Fruit fly (Drosophila melanogaster) whole organism, wandering third instar larva: ENCODE results near the gene CG13875.

Source experiments
- CG9705 ChIP-seq: fragments of 200-800 bp; sonication (Bioruptor generic); optimal IDR thresholded peaks from 2 replicates; lab custom pipeline; 2018; ENCODE audit warnings: missing biosample characterization, mild to moderate bottlenecking, missing genetic modification characterization
- CrebA ChIP-seq: fragments of 200-800 bp; sonication (Bioruptor generic); optimal IDR thresholded peaks from 2 replicates; lab custom pipeline; 2016; ENCODE audit warnings: missing biosample characterization, mild to moderate bottlenecking, missing genetic modification characterization, borderline replicate concordance
- Hr78 ChIP-seq: fragments of >200 bp; optimal IDR thresholded peaks from 2 replicates; lab custom pipeline; 2017; ENCODE audit warnings: missing biosample characterization, missing genetic modification characterization
- Myc ChIP-seq: fragments of >200 bp; optimal IDR thresholded peaks from 2 replicates; lab custom pipeline; 2017
- dmrt93B ChIP-seq: fragments of 200-800 bp; sonication (Bioruptor generic); optimal IDR thresholded peaks from 2 replicates; lab custom pipeline; 2018; ENCODE audit warnings: missing biosample characterization, mild to moderate bottlenecking, missing genetic modification characterization
- ey ChIP-seq: fragments of 200-800 bp; sonication (Bioruptor generic); optimal IDR thresholded peaks from 2 replicates; lab custom pipeline; 2016; ENCODE audit warnings: missing biosample characterization, missing genetic modification characterization
- foxo ChIP-seq, 2 experiments: fragments of 200-800 bp; sonication (Bioruptor generic); optimal IDR thresholded peaks; 2 replicates in 1 of 2; 3 replicates in 1 of 2; lab custom pipeline; 2016 to 2017; ENCODE audit warnings: missing biosample characterization in 2 of 2, missing genetic modification characterization in 2 of 2
- h ChIP-seq: fragments of 200-800 bp; sonication (Bioruptor generic); optimal IDR thresholded peaks from 3 replicates; lab custom pipeline; 2016; ENCODE audit warnings: missing biosample characterization, mild to moderate bottlenecking, missing genetic modification characterization
- lola ChIP-seq: fragments of >200 bp; optimal IDR thresholded peaks from 2 replicates; lab custom pipeline; 2017; ENCODE audit warnings: missing biosample characterization, missing genetic modification characterization
- psq ChIP-seq: fragments of 200-800 bp; sonication (Bioruptor generic); optimal IDR thresholded peaks from 3 replicates; lab custom pipeline; 2017; ENCODE audit warnings: missing biosample characterization, mild to moderate bottlenecking, missing genetic modification characterization, moderate library complexity
- usp ChIP-seq: fragments of >200 bp; optimal IDR thresholded peaks from 2 replicates; lab custom pipeline; 2017; ENCODE audit warnings: missing biosample characterization, missing genetic modification characterization
- woc ChIP-seq: sonication (Bioruptor generic); optimal IDR thresholded peaks from 2 replicates; lab custom pipeline; 2016; ENCODE audit warnings: missing biosample characterization, mild to moderate bottlenecking, missing genetic modification characterization

- TF ChIP-seq usp (no peak), ey (GFP tag; lab: Kevin White, UChicago) (peak; percentile 53), h (GFP tag; lab: Kevin White, UChicago) (peak; percentile 19), Hr78 (GFP tag; lab: Kevin White, UChicago) (no peak), Myc (no peak), dmrt93B (GFP tag; lab: Kevin White, UChicago) (no peak), woc (GFP tag; lab: Kevin White, UChicago) (no peak), psq (GFP tag; lab: Kevin White, UChicago) (peak; percentile 45), foxo (GFP tag; optimal IDR thresholded peaks at IDR 0.05; lab: Kevin White, UChicago) (peak in 1 of 2 experiments; percentile 48), CG9705 (GFP tag; lab: Kevin White, UChicago) (no peak), CrebA (no peak), lola (GFP tag; lab: Kevin White, UChicago) (no peak)
Observed at dm6 chr3L:139574-140567, 39.9 kb upstream of the CG13875 start.
